Worm (Caenorhabditis elegans) whole organism, midembryonic: ENCODE measurements around the gene cyp-25A1.

Source experiments
- T22C8.4 ChIP-seq: fragments of 200-800 bp; sonication (Bioruptor generic); IDR thresholded peaks from 2 replicates; pipeline ENCODE4 v1.3.6; 2022; ENCODE audit warnings: missing genetic modification characterization, missing compliant biosample characterization
- cog-1 ChIP-seq: sonication (generic microtip); optimal IDR thresholded peaks from 2 replicates; lab custom pipeline; 2016; ENCODE audit warnings: missing genetic modification characterization, missing compliant biosample characterization

DNA sequence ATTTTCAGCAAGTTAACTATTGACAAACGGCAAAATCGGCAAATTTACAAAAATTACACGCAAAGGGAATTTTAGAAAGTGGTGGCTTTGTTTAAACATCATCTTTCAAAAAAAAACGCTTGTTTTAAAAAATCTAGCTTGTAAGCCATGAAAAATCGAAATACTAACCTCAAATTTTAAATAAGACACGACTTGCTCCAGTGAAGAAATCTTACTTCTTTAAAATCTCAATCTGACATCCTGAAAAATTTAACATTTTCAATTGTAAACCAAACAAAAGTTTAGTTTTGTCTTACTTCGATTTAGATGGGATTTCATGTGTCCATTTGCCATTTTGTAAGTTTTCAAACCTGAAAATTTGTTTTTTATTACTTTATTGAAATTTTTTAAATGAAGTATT lies 593 bp upstream of the cyp-25A1 start:
- no peak for TF ChIP-seq cog-1 (tag; lab: Kevin White, UChicago)
- no peak for TF ChIP-seq T22C8.4 (GFP tag; lab: Robert Waterston, UW)
